Worm (Caenorhabditis elegans) whole organism, L4 larva: ENCODE results near the gene F26F4.2.

Experiments used
- F37D6.2 ChIP-seq: sonication (generic microtip); optimal IDR thresholded peaks from 2 replicates; lab custom pipeline; 2016; ENCODE audit warnings: mild to moderate bottlenecking, missing genetic modification characterization, missing compliant biosample characterization
- F44E2.7 ChIP-seq: fragments of 200-800 bp; sonication (Bioruptor generic); IDR thresholded peaks from 2 replicates; pipeline ENCODE4 v2.1.2; 2022; ENCODE audit warnings: missing genetic modification characterization, missing compliant biosample characterization
- F49E8.2 ChIP-seq: sonication (generic microtip); optimal IDR thresholded peaks from 2 replicates; lab custom pipeline; 2016; ENCODE audit warnings: missing compliant biosample characterization, mild to moderate bottlenecking, missing genetic modification characterization, borderline replicate concordance
- Y105C5A.15 ChIP-seq: fragments of 200-800 bp; sonication (Bioruptor generic); IDR thresholded peaks from 2 replicates; pipeline ENCODE4 v1.3.6; 2022; ENCODE audit warnings: missing genetic modification characterization, missing compliant biosample characterization
- Y48G9A.11 ChIP-seq: fragments of 200-800 bp; sonication (Bioruptor generic); IDR thresholded peaks from 2 replicates; pipeline ENCODE4 v1.3.6; 2022; ENCODE audit warnings: missing genetic modification reagents, missing genetic modification characterization, missing compliant biosample characterization
- Y5F2A.4 ChIP-seq: fragments of 200-800 bp; sonication (Bioruptor generic); optimal IDR thresholded peaks from 2 replicates; lab custom pipeline; 2018; ENCODE audit warnings: mild to moderate bottlenecking, missing genetic modification characterization, missing compliant biosample characterization
- Y75B8A.6 ChIP-seq: fragments of 200-800 bp; sonication (Bioruptor generic); IDR thresholded peaks from 2 replicates; pipeline ENCODE4 v1.3.6; 2022; ENCODE audit warnings: missing genetic modification reagents, missing genetic modification characterization, missing compliant biosample characterization
- ZK546.5 ChIP-seq, 2 experiments: sonication (generic microtip); optimal IDR thresholded peaks; 2 replicates each; lab custom pipeline; 2017; ENCODE audit warnings: missing biosample characterization in 2 of 2, missing genetic modification characterization in 2 of 2
- ceh-44 ChIP-seq: fragments of 200-800 bp; sonication (Bioruptor generic); IDR thresholded peaks from 2 replicates; pipeline ENCODE4 v1.3.6; 2022; ENCODE audit warnings: missing genetic modification reagents, missing genetic modification characterization, missing compliant biosample characterization
- ceh-62 ChIP-seq: sonication (generic microtip); optimal IDR thresholded peaks from 2 replicates; lab custom pipeline; 2017; ENCODE audit warnings: missing biosample characterization, missing genetic modification characterization
- ceh-82 ChIP-seq: sonication (generic microtip); optimal IDR thresholded peaks from 2 replicates; lab custom pipeline; 2017; ENCODE audit warnings: missing biosample characterization, missing genetic modification characterization
- cey-2 ChIP-seq: sonication (generic microtip); optimal IDR thresholded peaks from 3 replicates; lab custom pipeline; 2017; ENCODE audit warnings: missing genetic modification characterization, mild to moderate bottlenecking, missing compliant biosample characterization, antibody characterized with exemption, borderline replicate concordance; ENCODE audit not compliant: insufficient read depth
- ctbp-1 ChIP-seq: fragments of 200-800 bp; sonication (Bioruptor generic); IDR thresholded peaks from 2 replicates; pipeline ENCODE4 v1.3.6; 2022; ENCODE audit warnings: missing genetic modification reagents, missing genetic modification characterization, missing compliant biosample characterization
- daf-16 ChIP-seq, 3 experiments: sonication (generic microtip); optimal IDR thresholded peaks; 2 replicates each; lab custom pipeline; 2016 to 2017; ENCODE audit warnings: missing genetic modification characterization in 3 of 3, missing genetic modification reagents in 3 of 3, mild to moderate bottlenecking in 2 of 3, missing compliant biosample characterization in 2 of 3, missing biosample characterization in 1 of 3, moderate library complexity in 1 of 3
- dmd-6 ChIP-seq: fragments of 200-800 bp; sonication (Bioruptor generic); IDR thresholded peaks from 2 replicates; pipeline ENCODE4 v1.3.6; 2022; ENCODE audit warnings: missing genetic modification reagents, missing genetic modification characterization, missing compliant biosample characterization
- dmd-8 ChIP-seq: fragments of 200-800 bp; sonication (Bioruptor generic); IDR thresholded peaks from 2 replicates; pipeline ENCODE4 v1.3.6; 2022; ENCODE audit warnings: missing genetic modification characterization, missing compliant biosample characterization
- dmd-9 ChIP-seq: fragments of 200-800 bp; sonication (Bioruptor generic); IDR thresholded peaks from 2 replicates; pipeline ENCODE4 v1.3.6; 2022; ENCODE audit warnings: missing genetic modification reagents, missing genetic modification characterization, missing compliant biosample characterization
- dpl-1 ChIP-seq: fragments of 150-350 bp; optimal IDR thresholded peaks from 2 replicates; lab custom pipeline; 2014; ENCODE audit warnings: missing biosample characterization, missing genetic modification reagents, missing genetic modification characterization
- duxl-1 ChIP-seq: sonication (generic microtip); optimal IDR thresholded peaks from 2 replicates; lab custom pipeline; 2016; ENCODE audit warnings: mild to moderate bottlenecking, missing genetic modification characterization, moderate library complexity, missing compliant biosample characterization; ENCODE audit not compliant: poor library complexity
- dve-1 ChIP-seq: sonication (generic microtip); optimal IDR thresholded peaks from 2 replicates; lab custom pipeline; 2017; ENCODE audit warnings: antibody characterized with exemption, mild to moderate bottlenecking, missing genetic modification characterization, missing compliant biosample characterization; ENCODE audit not compliant: insufficient read depth
- egl-27 ChIP-seq: sonication (generic microtip); optimal IDR thresholded peaks from 3 replicates; lab custom pipeline; 2017; ENCODE audit warnings: missing biosample characterization, missing genetic modification reagents, missing genetic modification characterization
- egl-43 ChIP-seq: fragments of 200-800 bp; sonication (Bioruptor generic); IDR thresholded peaks from 2 replicates; pipeline ENCODE4 v1.3.6; 2022; ENCODE audit warnings: missing genetic modification reagents, missing genetic modification characterization, missing compliant biosample characterization
- gei-8 ChIP-seq: fragments of 200-800 bp; sonication (Bioruptor generic); optimal IDR thresholded peaks from 2 replicates; lab custom pipeline; 2018; ENCODE audit warnings: mild to moderate bottlenecking, missing genetic modification characterization, missing compliant biosample characterization
- hlh-11 ChIP-seq: fragments of 200-800 bp; sonication (Bioruptor generic); optimal IDR thresholded peaks from 2 replicates; lab custom pipeline; 2018; ENCODE audit warnings: mild to moderate bottlenecking, missing genetic modification characterization, missing compliant biosample characterization
- hlh-30 ChIP-seq: sonication (generic microtip); optimal IDR thresholded peaks from 2 replicates; lab custom pipeline; 2017; ENCODE audit warnings: antibody characterized with exemption, mild to moderate bottlenecking, missing genetic modification characterization, missing compliant biosample characterization; ENCODE audit not compliant: insufficient read depth
- hmg-1.1 ChIP-seq: fragments of 200-800 bp; sonication (Bioruptor generic); IDR thresholded peaks from 2 replicates; pipeline ENCODE4 v1.3.6; 2022; ENCODE audit warnings: missing genetic modification reagents, missing genetic modification characterization, missing compliant biosample characterization
- jun-1 ChIP-seq: fragments of 150-350 bp; optimal IDR thresholded peaks from 2 replicates; lab custom pipeline; 2014; ENCODE audit warnings: missing biosample characterization, missing genetic modification reagents, missing genetic modification characterization
- lim-7 ChIP-seq: fragments of 200-800 bp; sonication (Bioruptor generic); IDR thresholded peaks from 2 replicates; pipeline ENCODE4 v1.3.6; 2022; ENCODE audit warnings: missing genetic modification characterization, missing compliant biosample characterization
- lin-1 ChIP-seq: fragments of 200-800 bp; sonication (Bioruptor generic); IDR thresholded peaks from 2 replicates; pipeline ENCODE4 v1.3.6; 2022; ENCODE audit warnings: missing genetic modification reagents, missing genetic modification characterization, missing compliant biosample characterization
- lin-15B ChIP-seq: fragments of 150-350 bp; sonication (generic microtip); optimal IDR thresholded peaks from 3 replicates; lab custom pipeline; 2014; ENCODE audit warnings: missing biosample characterization, missing genetic modification characterization
- lin-39 ChIP-seq: fragments of 150-350 bp; optimal IDR thresholded peaks from 2 replicates; lab custom pipeline; 2014; ENCODE audit warnings: missing biosample characterization, missing genetic modification reagents, missing genetic modification characterization
- lsy-2 ChIP-seq, 2 experiments: fragments of 150-350 bp in 1 of 2; sonication (generic microtip) in 1 of 2; optimal IDR thresholded peaks; 2 replicates each; lab custom pipeline; 2014 to 2017; ENCODE audit warnings: missing biosample characterization in 2 of 2, missing genetic modification characterization in 2 of 2
- madf-9 ChIP-seq: fragments of 200-800 bp; sonication (Bioruptor generic); conservative IDR thresholded peaks from 2 replicates; pipeline ENCODE4 v1.3.6; 2022; ENCODE audit warnings: missing genetic modification reagents, missing genetic modification characterization, missing compliant biosample characterization
- mdl-1 ChIP-seq, 2 experiments: fragments of 150-350 bp in 1 of 2; sonication (generic microtip) in 1 of 2; optimal IDR thresholded peaks; 2 replicates each; lab custom pipeline; 2014 to 2017; ENCODE audit warnings: missing biosample characterization in 2 of 2, missing genetic modification characterization in 2 of 2
- mxl-3 ChIP-seq: fragments of 200-800 bp; sonication (Bioruptor generic); optimal IDR thresholded peaks from 2 replicates; lab custom pipeline; 2018; ENCODE audit warnings: mild to moderate bottlenecking, missing genetic modification characterization, missing compliant biosample characterization
- nhr-10 ChIP-seq: fragments of 150-350 bp; optimal IDR thresholded peaks from 2 replicates; lab custom pipeline; 2014; ENCODE audit warnings: missing biosample characterization, missing genetic modification characterization
- nhr-102 ChIP-seq: sonication (generic microtip); optimal IDR thresholded peaks from 2 replicates; lab custom pipeline; 2016; ENCODE audit warnings: mild to moderate bottlenecking, missing genetic modification characterization, moderate library complexity, missing compliant biosample characterization
- nhr-6 ChIP-seq: fragments of 150-350 bp; optimal IDR thresholded peaks from 2 replicates; lab custom pipeline; 2014; ENCODE audit warnings: missing biosample characterization, missing genetic modification characterization
- nhr-76 ChIP-seq: fragments of 150-350 bp; optimal IDR thresholded peaks from 2 replicates; lab custom pipeline; 2014; ENCODE audit warnings: missing biosample characterization, missing genetic modification characterization
- pha-4 ChIP-seq, 2 experiments: fragments of 150-350 bp in 1 of 2; fragments of 200-800 bp in 1 of 2; sonication (Bioruptor generic) in 1 of 2; IDR thresholded peaks in 1 of 2; optimal IDR thresholded peaks in 1 of 2; 2 replicates each; pipeline versions ENCODE4 v1.3.6 to Lab custom; 2014 to 2022; ENCODE audit warnings: missing genetic modification characterization in 2 of 2, missing genetic modification reagents in 2 of 2, missing biosample characterization in 1 of 2, missing compliant biosample characterization in 1 of 2
- pqm-1 ChIP-seq: sonication (generic microtip); optimal IDR thresholded peaks from 2 replicates; lab custom pipeline; 2017; ENCODE audit warnings: missing biosample characterization, missing genetic modification characterization
- set-16 ChIP-seq: fragments of 200-800 bp; sonication (Bioruptor generic); IDR thresholded peaks from 2 replicates; pipeline ENCODE4 v1.3.6; 2022; ENCODE audit warnings: missing genetic modification reagents, missing genetic modification characterization, missing compliant biosample characterization
- snpc-4 ChIP-seq: fragments of 150-350 bp; optimal IDR thresholded peaks from 2 replicates; lab custom pipeline; 2014; ENCODE audit warnings: missing biosample characterization, missing genetic modification characterization
- spr-3 ChIP-seq: fragments of 200-800 bp; sonication (Bioruptor generic); optimal IDR thresholded peaks from 2 replicates; lab custom pipeline; 2018; ENCODE audit warnings: mild to moderate bottlenecking, missing genetic modification characterization, missing compliant biosample characterization
- tag-97 ChIP-seq: fragments of 200-800 bp; sonication (Bioruptor generic); IDR thresholded peaks from 2 replicates; pipeline ENCODE4 v1.3.6; 2022; ENCODE audit warnings: missing genetic modification characterization, missing compliant biosample characterization
- tra-1 ChIP-seq: fragments of 200-800 bp; sonication (Bioruptor generic); IDR thresholded peaks from 2 replicates; pipeline ENCODE4 v1.3.6; 2022; ENCODE audit warnings: missing genetic modification reagents, missing genetic modification characterization, missing compliant biosample characterization
- unc-130 ChIP-seq: sonication (generic microtip); optimal IDR thresholded peaks from 2 replicates; lab custom pipeline; 2016; ENCODE audit warnings: missing genetic modification reagents, missing genetic modification characterization, missing compliant biosample characterization
- zfp-3 ChIP-seq: fragments of 200-800 bp; sonication (Bioruptor generic); conservative IDR thresholded peaks from 2 replicates; pipeline ENCODE4 v1.3.6; 2022; ENCODE audit warnings: missing genetic modification reagents, missing genetic modification characterization, missing compliant biosample characterization
- ztf-11 ChIP-seq: fragments of 150-350 bp; optimal IDR thresholded peaks from 2 replicates; lab custom pipeline; 2014; ENCODE audit warnings: missing biosample characterization, missing genetic modification characterization
- ztf-7 ChIP-seq: fragments of 150-350 bp; optimal IDR thresholded peaks from 2 replicates; lab custom pipeline; 2014; ENCODE audit warnings: missing biosample characterization, missing genetic modification characterization

F26F4.2 gene

DNA sequence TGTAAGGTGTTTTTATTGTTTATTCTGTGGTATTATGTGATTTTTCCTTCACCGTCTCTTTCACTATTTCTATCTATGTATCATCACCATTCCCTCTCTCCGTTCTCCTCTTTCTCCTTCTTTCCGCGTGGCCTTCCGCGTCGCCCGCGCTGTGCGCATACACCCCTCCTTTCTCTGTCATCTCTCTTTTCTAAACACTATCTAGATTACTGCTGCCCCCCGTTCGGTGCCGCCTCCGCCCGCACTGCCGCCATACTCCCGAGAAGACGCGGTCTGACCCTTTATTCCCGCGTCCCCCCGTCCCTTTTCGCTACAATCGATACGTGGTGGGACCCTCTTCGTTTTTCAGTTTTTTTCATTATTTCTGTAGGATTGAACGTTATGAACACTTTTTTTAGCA lies 37.6 kb downstream of the F26F4.2 start (continued):
- TF ChIP-seq nhr-6 (tag; lab: Kevin White, UChicago): no peak
- TF ChIP-seq ctbp-1 (GFP tag; lab: Robert Waterston, UW): no peak
- no peak for TF ChIP-seq ceh-62 (tag; lab: Kevin White, UChicago)
- TF ChIP-seq unc-130 (GFP tag; lab: Kevin White, UChicago): no peak
- TF ChIP-seq madf-9 (GFP tag; lab: Robert Waterston, UW): peak; percentile 99
- TF ChIP-seq F37D6.2 (tag; lab: Kevin White, UChicago): no peak
- no peak for TF ChIP-seq ztf-7 (tag; lab: Kevin White, UChicago)
- TF ChIP-seq mdl-1 (tag; optimal IDR thresholded peaks at IDR 0.05; lab: Kevin White, UChicago): peak; percentile 23 to 55
- TF ChIP-seq duxl-1 (tag; lab: Kevin White, UChicago): no peak
- no peak for TF ChIP-seq lin-1 (GFP tag; lab: Robert Waterston, UW)
- peak; percentile 30 for TF ChIP-seq mxl-3 (GFP tag; lab: Kevin White, UChicago)
- TF ChIP-seq nhr-10 (tag; lab: Kevin White, UChicago): no peak
- TF ChIP-seq dmd-9: no peak
- TF ChIP-seq dmd-8: no peak
- TF ChIP-seq nhr-76 (tag; lab: Kevin White, UChicago): no peak
- TF ChIP-seq egl-43 (GFP tag; lab: Robert Waterston, UW): 0 out of 2 replicates have a peak, but pooled peaks have one; percentile 55
- TF ChIP-seq Y75B8A.6 (GFP tag; lab: Robert Waterston, UW): no peak
- TF ChIP-seq lin-39: no peak
- no peak for TF ChIP-seq ztf-11
- TF ChIP-seq tra-1: no peak
- no peak for TF ChIP-seq ceh-82 (tag; lab: Kevin White, UChicago)
- TF ChIP-seq jun-1: no peak
- no peak for TF ChIP-seq Y48G9A.11
- no peak for TF ChIP-seq dpl-1 (GFP tag; lab: Kevin White, UChicago)
- TF ChIP-seq ceh-44: no peak
- TF ChIP-seq dve-1 (tag; lab: Kevin White, UChicago): no peak
- no peak for TF ChIP-seq zfp-3
- no peak for TF ChIP-seq F44E2.7 (GFP tag; lab: Robert Waterston, UW)
- TF ChIP-seq lsy-2 (tag; optimal IDR thresholded peaks at IDR 0.05; lab: Kevin White, UChicago): no peak
- TF ChIP-seq hmg-1.1 (GFP tag; lab: Robert Waterston, UW): peak; percentile 41
- no peak for TF ChIP-seq ZK546.5 (tag; optimal IDR thresholded peaks at IDR 0.05; lab: Kevin White, UChicago)
- no peak for TF ChIP-seq dmd-6
- TF ChIP-seq pqm-1 (tag; lab: Kevin White, UChicago): no peak
- TF ChIP-seq daf-16 (GFP tag; optimal IDR thresholded peaks at IDR 0.05; lab: Kevin White, UChicago): no peak
- peak; percentile 29 for TF ChIP-seq daf-16 (tag; optimal IDR thresholded peaks at IDR 0.05; lab: Kevin White, UChicago)
- no peak for TF ChIP-seq F49E8.2
- TF ChIP-seq cey-2: no peak
- TF ChIP-seq pha-4 (GFP tag; IDR thresholded peaks at IDR 0.05; lab: Robert Waterston, UW): 0 out of 2 replicates have a peak, but pooled peaks have one; percentile 19
- no peak for TF ChIP-seq pha-4 (tag; optimal IDR thresholded peaks at IDR 0.05; lab: Kevin White, UChicago)
- no peak for TF ChIP-seq snpc-4
- no peak for TF ChIP-seq gei-8
- TF ChIP-seq spr-3: no peak
- no peak for TF ChIP-seq Y5F2A.4 (GFP tag; lab: Kevin White, UChicago)
- TF ChIP-seq egl-27 (tag; lab: Kevin White, UChicago): no peak
- TF ChIP-seq lim-7: no peak
- TF ChIP-seq Y105C5A.15: no peak
- TF ChIP-seq tag-97 (GFP tag; lab: Robert Waterston, UW): no peak
- peak; percentile 47 for TF ChIP-seq hlh-11 (tag; lab: Kevin White, UChicago)
- no peak for TF ChIP-seq nhr-102 (tag; lab: Kevin White, UChicago)
- peak; percentile 33 for TF ChIP-seq hlh-30 (tag; lab: Kevin White, UChicago)
- no peak for TF ChIP-seq lin-15B (tag; lab: Kevin White, UChicago)
- peak; percentile 81 for TF ChIP-seq set-16 (GFP tag; lab: Robert Waterston, UW)
